Worm (Caenorhabditis elegans): ENCODE results near the gene C07G3.15.

ce11 chrV:3476228-3476627, 20.6 kb downstream of the C07G3.15 start:
- TF ChIP-seq med-1 (GFP tag; optimal IDR thresholded peaks at IDR 0.05; ENCODE audit: insufficient read depth) (no peak), flt-1 (GFP tag; IDR thresholded peaks at IDR 0.05) (no peak), T22C8.4 (GFP tag; IDR thresholded peaks at IDR 0.05) (no peak), ztf-29 (GFP tag; IDR thresholded peaks at IDR 0.05) (no peak), ztf-23 (GFP tag; IDR thresholded peaks at IDR 0.05) (no peak), ref-1 (GFP tag; conservative IDR thresholded peaks at IDR 0.05) (no peak), tab-1 (GFP tag; IDR thresholded peaks at IDR 0.05) (no peak), cog-1 (tag; optimal IDR thresholded peaks at IDR 0.05) (no peak), klf-2 (GFP tag; conservative IDR thresholded peaks at IDR 0.05) (no peak)
